Fruit fly (Drosophila melanogaster) whole organism, embryonic: Measurements from ENCODE around the gene CG10801.

Source experiments
- Bdp1 ChIP-seq: fragments of 200-800 bp; sonication (Bioruptor generic); optimal IDR thresholded peaks from 3 replicates; lab custom pipeline; 2016; ENCODE audit warnings: missing biosample characterization, missing genetic modification characterization
- BtbVII ChIP-seq: fragments of 200-800 bp; sonication (Bioruptor generic); optimal IDR thresholded peaks from 3 replicates; lab custom pipeline; 2017; ENCODE audit warnings: missing biosample characterization, mild to moderate bottlenecking, missing genetic modification characterization
- CG10147 ChIP-seq: fragments of 200-800 bp; sonication (Bioruptor generic); optimal IDR thresholded peaks from 2 replicates; lab custom pipeline; 2019; ENCODE audit warnings: missing biosample characterization, mild to moderate bottlenecking, missing genetic modification characterization, moderate library complexity
- CG1024 ChIP-seq: fragments of 200-800 bp; sonication (Bioruptor generic); IDR thresholded peaks from 2 replicates; pipeline ENCODE4 v1.3.6; 2022; ENCODE audit warnings: missing biosample characterization, missing genetic modification characterization
- CG10462 ChIP-seq: fragments of 200-800 bp; sonication (Bioruptor generic); optimal IDR thresholded peaks from 2 replicates; lab custom pipeline; 2016; ENCODE audit warnings: missing biosample characterization, missing genetic modification characterization
- CG16813 ChIP-seq: fragments of 200-800 bp; sonication (Bioruptor generic); IDR thresholded peaks from 3 replicates; pipeline ENCODE4 v1.3.6; 2022; ENCODE audit warnings: missing biosample characterization, missing genetic modification characterization; ENCODE audit not compliant: partially characterized antibody
- CG17359 ChIP-seq: fragments of 200-800 bp; sonication (Bioruptor generic); optimal IDR thresholded peaks from 3 replicates; lab custom pipeline; 2018; ENCODE audit warnings: missing biosample characterization, mild to moderate bottlenecking, missing genetic modification characterization, moderate library complexity
- CG17568 ChIP-seq: fragments of 200-800 bp; sonication (Bioruptor generic); optimal IDR thresholded peaks from 2 replicates; lab custom pipeline; 2018; ENCODE audit warnings: missing biosample characterization, mild to moderate bottlenecking, missing genetic modification characterization, moderate library complexity
- CG18476 ChIP-seq: fragments of 200-800 bp; sonication (Bioruptor generic); optimal IDR thresholded peaks from 2 replicates; lab custom pipeline; 2016; ENCODE audit warnings: missing biosample characterization, mild to moderate bottlenecking, missing genetic modification characterization
- CG2202 ChIP-seq: fragments of 200-800 bp; sonication (Bioruptor generic); optimal IDR thresholded peaks from 2 replicates; lab custom pipeline; 2018; ENCODE audit warnings: missing biosample characterization, mild to moderate bottlenecking, missing genetic modification characterization
- CG31388 ChIP-seq: fragments of 200-800 bp; sonication (Bioruptor generic); optimal IDR thresholded peaks from 2 replicates; lab custom pipeline; 2016; ENCODE audit warnings: missing biosample characterization, missing genetic modification characterization
- CG31441 ChIP-seq: fragments of 200-800 bp; sonication (Bioruptor generic); IDR thresholded peaks from 2 replicates; pipeline ENCODE4 v1.3.6; 2022; ENCODE audit warnings: missing biosample characterization, missing genetic modification characterization
- CG3847 ChIP-seq: fragments of 200-800 bp; sonication (Bioruptor generic); IDR thresholded peaks from 2 replicates; pipeline ENCODE4 v1.3.6; 2022; ENCODE audit warnings: missing biosample characterization, missing genetic modification characterization
- CG3995 ChIP-seq: fragments of 200-800 bp; sonication (Bioruptor generic); optimal IDR thresholded peaks from 3 replicates; lab custom pipeline; 2016; ENCODE audit warnings: missing biosample characterization, missing genetic modification characterization
- CG6254 ChIP-seq: fragments of 200-800 bp; sonication (Bioruptor generic); optimal IDR thresholded peaks from 3 replicates; lab custom pipeline; 2017; ENCODE audit warnings: mild to moderate bottlenecking, missing biosample characterization, missing genetic modification reagents, missing genetic modification characterization
- CG6654 ChIP-seq: fragments of 200-800 bp; sonication (Bioruptor generic); optimal IDR thresholded peaks from 2 replicates; lab custom pipeline; 2017; ENCODE audit warnings: missing biosample characterization, mild to moderate bottlenecking, missing genetic modification characterization
- CG6765 ChIP-seq: fragments of 200-800 bp; sonication (Bioruptor generic); optimal IDR thresholded peaks from 3 replicates; lab custom pipeline; 2017; ENCODE audit warnings: missing biosample characterization, mild to moderate bottlenecking, missing genetic modification characterization
- CG6791 ChIP-seq: fragments of 200-800 bp; sonication (Bioruptor generic); IDR thresholded peaks from 3 replicates; pipeline ENCODE4 v1.3.6; 2022; ENCODE audit warnings: missing biosample characterization, missing genetic modification characterization; ENCODE audit not compliant: partially characterized antibody
- CG8281 ChIP-seq: fragments of 200-800 bp; sonication (Bioruptor generic); optimal IDR thresholded peaks from 2 replicates; lab custom pipeline; 2018; ENCODE audit warnings: missing biosample characterization, mild to moderate bottlenecking, missing genetic modification characterization, moderate library complexity
- CG9797 ChIP-seq: fragments of 200-800 bp; sonication (Bioruptor generic); optimal IDR thresholded peaks from 3 replicates; lab custom pipeline; 2018; ENCODE audit warnings: missing biosample characterization, mild to moderate bottlenecking, missing genetic modification characterization
- CTCF ChIP-seq: fragments of 200-800 bp; sonication (Bioruptor generic); optimal IDR thresholded peaks from 2 replicates; lab custom pipeline; 2017; ENCODE audit warnings: missing biosample characterization, mild to moderate bottlenecking, missing genetic modification characterization, moderate library complexity
- E2f1 ChIP-seq: fragments of 200-800 bp; sonication (Bioruptor generic); IDR thresholded peaks from 2 replicates; pipeline ENCODE4 v1.3.6; 2022; ENCODE audit warnings: missing biosample characterization, missing genetic modification characterization
- GATAe ChIP-seq: fragments of 200-800 bp; sonication (Bioruptor generic); conservative IDR thresholded peaks from 2 replicates; pipeline ENCODE4 v1.3.6; 2022; ENCODE audit warnings: missing biosample characterization, missing genetic modification characterization
- H2.0 ChIP-seq: fragments of 200-800 bp; sonication (Bioruptor generic); IDR thresholded peaks from 2 replicates; pipeline ENCODE4 v1.3.6; 2022; ENCODE audit warnings: missing biosample characterization, missing genetic modification characterization
- NFAT ChIP-seq: fragments of 200-800 bp; sonication (Bioruptor generic); IDR thresholded peaks from 2 replicates; pipeline ENCODE4 v1.3.6; 2022; ENCODE audit warnings: missing biosample characterization, missing genetic modification characterization
- PHDP ChIP-seq: fragments of 200-800 bp; sonication (Bioruptor generic); optimal IDR thresholded peaks from 3 replicates; lab custom pipeline; 2018; ENCODE audit warnings: missing biosample characterization, mild to moderate bottlenecking, missing genetic modification characterization, moderate library complexity
- Pdp1 ChIP-seq, 2 experiments: fragments of 200-800 bp; sonication (Bioruptor generic); optimal IDR thresholded peaks; 3 replicates each; lab custom pipeline; 2016; ENCODE audit warnings: missing biosample characterization in 2 of 2, missing genetic modification characterization in 2 of 2, mild to moderate bottlenecking in 1 of 2, moderate library complexity in 1 of 2
- Side ChIP-seq: fragments of 200-800 bp; sonication (Bioruptor generic); optimal IDR thresholded peaks from 2 replicates; lab custom pipeline; 2016; ENCODE audit warnings: missing biosample characterization, missing genetic modification characterization
- Sry-δ ChIP-seq: fragments of 200-800 bp; sonication (Bioruptor generic); optimal IDR thresholded peaks from 2 replicates; lab custom pipeline; 2016; ENCODE audit warnings: missing biosample characterization, missing genetic modification characterization
- Xbp1 ChIP-seq: fragments of 200-800 bp; sonication (Bioruptor generic); optimal IDR thresholded peaks from 3 replicates; lab custom pipeline; 2016; ENCODE audit warnings: missing biosample characterization, mild to moderate bottlenecking, missing genetic modification characterization
- ab ChIP-seq: fragments of 200-800 bp; sonication (Bioruptor generic); optimal IDR thresholded peaks from 2 replicates; lab custom pipeline; 2016; ENCODE audit warnings: missing biosample characterization, missing genetic modification characterization
- ac ChIP-seq: fragments of 200-800 bp; sonication (Bioruptor generic); optimal IDR thresholded peaks from 3 replicates; lab custom pipeline; 2017; ENCODE audit warnings: missing biosample characterization, mild to moderate bottlenecking, missing genetic modification characterization
- aop ChIP-seq: fragments of 200-800 bp; sonication (Bioruptor generic); IDR thresholded peaks from 2 replicates; pipeline ENCODE4 v1.3.6; 2022; ENCODE audit warnings: missing biosample characterization, missing genetic modification characterization
- bsh ChIP-seq, 2 experiments: fragments of 200-800 bp; sonication (Bioruptor generic); optimal IDR thresholded peaks; 2 replicates each; lab custom pipeline; 2017 to 2018; ENCODE audit warnings: mild to moderate bottlenecking in 2 of 2, missing biosample characterization in 2 of 2, missing genetic modification characterization in 2 of 2, moderate library complexity in 1 of 2
- ci ChIP-seq: fragments of 200-800 bp; sonication (Bioruptor generic); IDR thresholded peaks from 3 replicates; pipeline ENCODE4 v1.3.6; 2022; ENCODE audit warnings: missing biosample characterization, missing genetic modification characterization
- corto ChIP-seq: fragments of 200-800 bp; sonication (Bioruptor generic); optimal IDR thresholded peaks from 2 replicates; lab custom pipeline; 2016; ENCODE audit warnings: missing biosample characterization, mild to moderate bottlenecking, missing genetic modification characterization, moderate library complexity
- da ChIP-seq: fragments of 200-800 bp; sonication (Bioruptor generic); optimal IDR thresholded peaks from 2 replicates; lab custom pipeline; 2016; ENCODE audit warnings: missing biosample characterization, missing genetic modification characterization
- disco-r ChIP-seq: fragments of 200-800 bp; sonication (Bioruptor generic); optimal IDR thresholded peaks from 2 replicates; lab custom pipeline; 2016; ENCODE audit warnings: missing biosample characterization, missing genetic modification characterization
- en ChIP-seq: fragments of 200-800 bp; sonication (Bioruptor generic); optimal IDR thresholded peaks from 2 replicates; lab custom pipeline; 2016; ENCODE audit warnings: missing biosample characterization, missing genetic modification characterization
- gem ChIP-seq: fragments of 200-800 bp; sonication (Bioruptor generic); optimal IDR thresholded peaks from 2 replicates; lab custom pipeline; 2019; ENCODE audit warnings: missing biosample characterization, mild to moderate bottlenecking, missing genetic modification characterization, moderate library complexity
- grn ChIP-seq: fragments of 200-800 bp; sonication (Bioruptor generic); optimal IDR thresholded peaks from 3 replicates; lab custom pipeline; 2017; ENCODE audit warnings: missing biosample characterization, missing genetic modification characterization
- kni ChIP-seq: fragments of 200-800 bp; sonication (Bioruptor generic); optimal IDR thresholded peaks from 3 replicates; lab custom pipeline; 2017; ENCODE audit warnings: mild to moderate bottlenecking, missing biosample characterization, missing genetic modification reagents, missing genetic modification characterization
- lbe ChIP-seq: fragments of 200-800 bp; sonication (Bioruptor generic); optimal IDR thresholded peaks from 2 replicates; lab custom pipeline; 2016; ENCODE audit warnings: missing biosample characterization, mild to moderate bottlenecking, missing genetic modification characterization
- luna ChIP-seq: fragments of 200-800 bp; sonication (Bioruptor generic); optimal IDR thresholded peaks from 2 replicates; lab custom pipeline; 2016; ENCODE audit warnings: missing biosample characterization, missing genetic modification characterization
- nau ChIP-seq: fragments of 200-800 bp; sonication (Bioruptor generic); optimal IDR thresholded peaks from 3 replicates; lab custom pipeline; 2017; ENCODE audit warnings: missing biosample characterization, mild to moderate bottlenecking, missing genetic modification characterization, missing genetic modification reagents
- pb ChIP-seq: fragments of 200-800 bp; sonication (Bioruptor generic); optimal IDR thresholded peaks from 3 replicates; lab custom pipeline; 2016; ENCODE audit warnings: missing biosample characterization, missing genetic modification characterization
- pho ChIP-seq: fragments of 200-800 bp; sonication (Bioruptor generic); optimal IDR thresholded peaks from 2 replicates; lab custom pipeline; 2016; ENCODE audit warnings: missing biosample characterization, missing genetic modification characterization
- ro ChIP-seq: fragments of 200-800 bp; sonication (Bioruptor generic); IDR thresholded peaks from 2 replicates; pipeline ENCODE4 v1.3.6; 2022; ENCODE audit warnings: missing biosample characterization, missing genetic modification characterization
- tup ChIP-seq: fragments of 200-800 bp; sonication (Bioruptor generic); optimal IDR thresholded peaks from 2 replicates; lab custom pipeline; 2016; ENCODE audit warnings: missing biosample characterization, mild to moderate bottlenecking, missing genetic modification characterization, moderate library complexity

CG10801 gene

DNA sequence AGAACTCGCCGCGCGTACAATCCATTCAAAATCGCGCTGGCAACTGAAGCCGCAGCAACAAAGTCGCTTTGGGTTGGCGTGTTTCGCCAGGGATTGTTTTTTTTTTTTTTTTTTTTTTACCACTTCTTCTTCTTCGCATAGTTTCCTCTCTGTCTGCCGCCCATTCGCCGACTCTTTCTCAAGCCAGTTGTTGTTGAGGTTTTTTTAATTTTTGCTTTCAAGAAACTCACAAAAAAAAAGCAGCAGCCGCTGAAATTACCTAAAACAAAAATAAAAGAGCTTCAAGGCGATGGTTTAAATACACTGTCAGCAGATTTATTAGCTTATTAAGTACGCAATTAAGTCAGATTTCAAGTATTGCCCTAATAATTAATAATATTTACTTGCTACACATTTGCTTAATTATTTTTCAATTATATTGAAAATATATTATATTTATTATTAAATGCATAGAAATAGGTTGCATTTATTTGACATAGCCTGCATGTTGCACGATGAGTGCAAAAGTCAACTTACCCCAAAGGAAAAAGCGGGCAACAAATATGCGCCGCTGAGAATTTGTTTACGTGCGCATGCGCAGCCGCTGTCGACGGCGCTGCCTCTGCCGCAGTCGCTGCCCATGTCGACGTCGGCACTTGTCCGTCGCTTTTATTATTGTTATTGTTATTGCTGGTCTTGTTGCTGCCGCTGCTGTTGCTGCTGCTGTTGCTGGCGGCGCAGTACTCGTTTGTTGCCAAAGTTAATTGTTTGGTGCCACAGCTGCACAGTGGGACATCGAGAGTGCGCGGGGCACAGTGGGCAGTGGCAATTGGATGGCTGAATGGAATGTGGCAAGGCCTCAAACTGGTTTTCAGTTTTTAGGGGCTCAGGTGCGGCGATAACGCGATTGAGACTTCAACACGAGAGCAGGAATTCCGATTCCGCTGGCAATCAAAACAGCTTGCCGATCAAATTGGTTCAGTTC lies 14.4 kb downstream of the CG10801 start, which contains the start of gene CG12206 (continued):
- TF ChIP-seq CG6765 (GFP tag; lab: Kevin White, UChicago) (peak; percentile 34), CG6254 (GFP tag; lab: Kevin White, UChicago) (peak; percentile 25), CG6654 (GFP tag; lab: Kevin White, UChicago) (peak; percentile 25), CG8281 (tag; lab: Kevin White, UChicago) (peak; percentile 3), CG17568 (GFP tag; lab: Kevin White, UChicago) (no peak), ac (GFP tag; lab: Kevin White, UChicago) (no peak), Bdp1 (no peak), kni (GFP tag; lab: Kevin White, UChicago) (peak; percentile 46), CG16813 (GFP tag; lab: Robert Waterston, UW) (no peak), CG18476 (GFP tag; lab: Kevin White, UChicago) (no peak), PHDP (tag; lab: Kevin White, UChicago) (peak; percentile 62), ab (GFP tag; lab: Kevin White, UChicago) (no peak), en (GFP tag; lab: Kevin White, UChicago) (no peak), bsh (GFP tag; optimal IDR thresholded peaks at IDR 0.05; lab: Kevin White, UChicago) (peak; percentile 61 to 86), Sry-δ (GFP tag; lab: Kevin White, UChicago) (no peak), disco-r (GFP tag; lab: Kevin White, UChicago) (no peak), da (GFP tag; lab: Kevin White, UChicago) (no peak), pho (no peak), H2.0 (GFP tag; lab: Robert Waterston, UW) (no peak), CG31388 (GFP tag; lab: Kevin White, UChicago) (no peak), E2f1 (GFP tag; lab: Robert Waterston, UW) (peak; percentile 45), CG17359 (peak; percentile 64), Xbp1 (peak; percentile 32), CG1024 (GFP tag; lab: Robert Waterston, UW) (no peak), CTCF (GFP tag; lab: Kevin White, UChicago) (no peak), nau (GFP tag; lab: Kevin White, UChicago) (no peak), CG10462 (no peak), tup (GFP tag; lab: Kevin White, UChicago) (no peak), Side (GFP tag; lab: Kevin White, UChicago) (no peak), CG3847 (peak; percentile 63), NFAT (GFP tag; lab: Robert Waterston, UW) (0 out of 2 replicates have a peak, but pooled peaks have one; percentile 44), corto (GFP tag; lab: Kevin White, UChicago) (no peak), lbe (GFP tag; lab: Kevin White, UChicago) (peak; percentile 20), ro (GFP tag; lab: Robert Waterston, UW) (no peak), grn (GFP tag; lab: Kevin White, UChicago) (no peak), pb (GFP tag; lab: Kevin White, UChicago) (no peak), CG6791 (GFP tag; lab: Robert Waterston, UW) (no peak), gem (peak; percentile 78), Pdp1 (GFP tag; optimal IDR thresholded peaks at IDR 0.05; lab: Kevin White, UChicago) (no peak), CG3995 (GFP tag; lab: Kevin White, UChicago) (no peak), GATAe (no peak), CG9797 (no peak), luna (GFP tag; lab: Kevin White, UChicago) (no peak), aop (GFP tag; lab: Robert Waterston, UW) (no peak), ci (GFP tag; lab: Robert Waterston, UW) (no peak), CG2202 (tag; lab: Kevin White, UChicago) (no peak), BtbVII (GFP tag; lab: Kevin White, UChicago) (peak; percentile 62), CG10147 (GFP tag; lab: Kevin White, UChicago) (peak; percentile 56), CG31441 (GFP tag; lab: Robert Waterston, UW) (peak; percentile 71)
